Worm (Caenorhabditis elegans) whole organism, early embryonic: Measurements from ENCODE around the gene Y57A10C.11.

Source experiments
- B0310.2 ChIP-seq: sonication (generic microtip); optimal IDR thresholded peaks from 2 replicates; lab custom pipeline; 2016; ENCODE audit warnings: mild to moderate bottlenecking, missing genetic modification characterization, missing compliant biosample characterization
- F13C5.2 ChIP-seq: sonication (generic microtip); optimal IDR thresholded peaks from 2 replicates; lab custom pipeline; 2017; ENCODE audit warnings: mild to moderate bottlenecking, missing genetic modification characterization, inconsistent platforms, missing compliant biosample characterization
- ama-1 ChIP-seq: fragments of 150-350 bp; optimal IDR thresholded peaks from 2 replicates; lab custom pipeline; 2014
- ceh-13 ChIP-seq: fragments of 200-800 bp; sonication (Bioruptor generic); optimal IDR thresholded peaks from 2 replicates; lab custom pipeline; 2018; ENCODE audit warnings: mild to moderate bottlenecking, missing genetic modification characterization, missing compliant biosample characterization
- ceh-36 ChIP-seq: sonication (generic microtip); optimal IDR thresholded peaks from 2 replicates; lab custom pipeline; 2016; ENCODE audit warnings: missing genetic modification characterization, inconsistent platforms, missing compliant biosample characterization
- flt-1 ChIP-seq: fragments of 200-800 bp; sonication (Bioruptor generic); IDR thresholded peaks from 2 replicates; pipeline ENCODE4 v1.3.6; 2022; ENCODE audit warnings: missing genetic modification characterization, missing compliant biosample characterization
- hmbx-1 ChIP-seq: sonication (generic microtip); optimal IDR thresholded peaks from 2 replicates; lab custom pipeline; 2016; ENCODE audit warnings: mild to moderate bottlenecking, missing genetic modification characterization, missing compliant biosample characterization
- hmg-4 ChIP-seq: fragments of 200-800 bp; sonication (Bioruptor generic); optimal IDR thresholded peaks from 2 replicates; lab custom pipeline; 2018; ENCODE audit warnings: mild to moderate bottlenecking, missing genetic modification characterization, missing compliant biosample characterization
- hnd-1 ChIP-seq: sonication (generic microtip); optimal IDR thresholded peaks from 2 replicates; lab custom pipeline; 2016; ENCODE audit warnings: missing genetic modification characterization, missing compliant biosample characterization
- pes-1 ChIP-seq: fragments of 200-800 bp; sonication (Bioruptor generic); IDR thresholded peaks from 2 replicates; pipeline ENCODE4 v1.3.6; 2022; ENCODE audit warnings: missing genetic modification reagents, missing genetic modification characterization, missing compliant biosample characterization
- scrt-1 ChIP-seq: fragments of 200-800 bp; sonication (Bioruptor generic); IDR thresholded peaks from 2 replicates; pipeline ENCODE4 v1.3.6; 2022; ENCODE audit warnings: missing genetic modification characterization, missing compliant biosample characterization
- sea-1 ChIP-seq: fragments of 200-800 bp; sonication (Bioruptor generic); conservative IDR thresholded peaks from 2 replicates; pipeline ENCODE4 v1.3.6; 2022; ENCODE audit warnings: missing genetic modification characterization, missing compliant biosample characterization
- tbx-11 ChIP-seq: fragments of 200-800 bp; sonication (Bioruptor generic); IDR thresholded peaks from 2 replicates; pipeline ENCODE4 v1.3.6; 2022; ENCODE audit warnings: missing genetic modification characterization, missing compliant biosample characterization
- tra-4 ChIP-seq: sonication (generic microtip); optimal IDR thresholded peaks from 2 replicates; lab custom pipeline; 2017; ENCODE audit warnings: missing genetic modification characterization, missing compliant biosample characterization

DNA sequence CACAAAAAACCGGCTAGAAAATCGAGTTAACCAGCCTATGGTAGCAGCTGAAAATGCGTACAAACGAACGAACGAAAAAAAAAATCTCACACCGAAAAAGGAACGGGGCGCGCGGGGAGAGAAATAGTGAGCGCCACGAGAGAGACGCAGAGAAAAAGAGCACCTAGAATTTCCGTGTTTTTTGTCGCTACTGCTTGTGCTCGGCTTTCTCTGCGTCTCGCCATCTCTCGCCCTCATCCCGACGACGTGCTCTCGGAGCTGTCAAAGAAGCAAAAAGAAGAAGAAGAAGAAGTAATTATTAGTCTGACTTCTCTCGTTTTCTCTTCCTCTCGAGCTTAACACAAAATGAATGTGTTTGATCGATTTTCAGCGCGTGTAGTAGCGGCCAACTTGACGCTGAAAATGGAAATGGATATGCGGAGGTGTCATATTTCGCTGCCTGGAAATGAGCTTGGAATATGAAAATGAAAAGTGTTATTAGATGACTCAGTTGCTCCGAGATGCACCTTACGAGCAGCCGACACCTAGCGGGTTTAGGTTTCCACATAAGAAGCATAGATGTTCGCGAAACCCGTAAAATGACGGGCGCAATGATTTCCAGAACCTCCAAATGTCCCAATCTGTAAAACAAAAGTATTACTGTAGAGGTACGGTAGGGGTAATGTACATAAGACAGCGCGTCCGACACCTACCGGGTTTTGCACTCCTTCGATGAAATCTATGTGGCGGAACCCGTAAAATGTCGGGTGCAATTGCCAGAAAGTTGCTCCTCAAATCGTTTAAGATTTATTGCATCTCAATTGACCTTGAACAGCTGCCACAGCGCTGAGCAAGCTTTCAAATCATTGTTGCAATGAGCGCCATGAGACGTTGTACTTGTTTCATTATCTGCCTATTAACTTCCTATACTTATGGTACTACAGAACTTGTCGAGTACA lies 31.8 kb downstream of the Y57A10C.11 start, which contains the start of gene btb-14:
- TF ChIP-seq hmbx-1 (tag; lab: Kevin White, UChicago) (no peak), flt-1 (GFP tag; lab: Robert Waterston, UW) (no peak), ama-1 (lab: Kevin White, UChicago) (no peak), scrt-1 (GFP tag; lab: Robert Waterston, UW) (no peak), hmg-4 (GFP tag; lab: Kevin White, UChicago) (no peak), F13C5.2 (tag; lab: Kevin White, UChicago) (no peak), ceh-13 (no peak), tra-4 (no peak), pes-1 (GFP tag; lab: Robert Waterston, UW) (no peak), B0310.2 (tag; lab: Kevin White, UChicago) (no peak), hnd-1 (no peak), tbx-11 (GFP tag; lab: Robert Waterston, UW) (no peak), ceh-36 (tag; lab: Kevin White, UChicago) (no peak), sea-1 (GFP tag; lab: Robert Waterston, UW) (no peak)
